Fruit fly (Drosophila melanogaster) S2 (cell line): ENCODE results near the gene CG9522.

ENCODE experiments used
- CG8478 ChIP-seq: fragments of >200 bp; optimal IDR thresholded peaks from 2 replicates; lab custom pipeline; 2018
- CTCF ChIP-seq, 2 experiments: fragments of >200 bp; optimal IDR thresholded peaks; 2 replicates each; lab custom pipeline; 2018

DNA sequence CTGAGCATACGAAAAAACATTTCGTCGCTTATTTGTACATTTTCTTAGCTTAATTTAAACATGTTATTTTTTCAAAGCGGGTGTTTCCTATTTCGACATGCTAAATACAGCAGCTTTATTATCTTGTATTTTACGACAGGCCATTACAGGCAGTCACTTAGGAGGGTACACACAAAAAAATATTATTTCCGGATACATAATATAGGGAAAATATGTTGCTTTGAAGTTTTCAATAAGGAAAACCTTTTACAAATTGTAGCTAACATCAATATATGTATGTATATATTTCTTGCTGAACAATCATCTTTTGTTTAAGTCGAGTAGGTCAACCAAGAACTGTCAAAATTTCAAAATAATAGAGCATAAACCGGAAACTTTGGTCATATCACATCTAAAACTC lies 10.3 kb upstream of the CG9522 start, which contains the start of gene CG46399:
- TF ChIP-seq CTCF (optimal IDR thresholded peaks at IDR 0.05; lab: Kevin White, UChicago), result no peak
- TF ChIP-seq CG8478, result no peak
